Fruit fly (Drosophila melanogaster) whole organism, pupa: ENCODE measurements around the gene CG5157.

Experiments
- CG10348 ChIP-seq: fragments of 200-800 bp; sonication (Bioruptor generic); IDR thresholded peaks from 2 replicates; pipeline ENCODE4 v1.3.6; 2022; ENCODE audit warnings: missing biosample characterization, missing genetic modification characterization
- CG12605 ChIP-seq: fragments of 200-800 bp; sonication (Bioruptor generic); IDR thresholded peaks from 2 replicates; pipeline ENCODE4 v1.3.6; 2022; ENCODE audit warnings: missing biosample characterization, missing genetic modification characterization
- CG13204 ChIP-seq: fragments of 200-800 bp; sonication (Bioruptor generic); optimal IDR thresholded peaks from 2 replicates; lab custom pipeline; 2018; ENCODE audit warnings: missing biosample characterization, mild to moderate bottlenecking, missing genetic modification characterization, moderate library complexity
- CG15710 ChIP-seq: fragments of 200-800 bp; sonication (Bioruptor generic); optimal IDR thresholded peaks from 2 replicates; lab custom pipeline; 2018; ENCODE audit warnings: missing biosample characterization, mild to moderate bottlenecking, missing genetic modification characterization, moderate library complexity
- CG17806 ChIP-seq: fragments of 200-800 bp; sonication (Bioruptor generic); optimal IDR thresholded peaks from 2 replicates; lab custom pipeline; 2018; ENCODE audit warnings: missing biosample characterization, mild to moderate bottlenecking, missing genetic modification characterization, moderate library complexity
- CG4496 ChIP-seq: fragments of 200-800 bp; sonication (Bioruptor generic); IDR thresholded peaks from 3 replicates; pipeline ENCODE4 v1.3.6; 2022; ENCODE audit warnings: missing biosample characterization, missing genetic modification characterization
- CG8301 ChIP-seq: fragments of 200-800 bp; sonication (Bioruptor generic); optimal IDR thresholded peaks from 2 replicates; lab custom pipeline; 2018; ENCODE audit warnings: missing biosample characterization, mild to moderate bottlenecking, missing genetic modification characterization
- EcR ChIP-seq: fragments of 200-800 bp; sonication (Bioruptor generic); optimal IDR thresholded peaks from 3 replicates; lab custom pipeline; 2019; ENCODE audit warnings: missing biosample characterization, missing genetic modification characterization, mild to moderate bottlenecking, moderate library complexity, missing genetic modification reagents
- Ets98B ChIP-seq: fragments of 200-800 bp; sonication (Bioruptor generic); IDR thresholded peaks from 2 replicates; pipeline ENCODE4 v1.3.6; 2022; ENCODE audit warnings: missing biosample characterization, missing genetic modification characterization
- Pif1B ChIP-seq: fragments of 200-800 bp; sonication (Bioruptor generic); optimal IDR thresholded peaks from 3 replicates; lab custom pipeline; 2016; ENCODE audit warnings: missing biosample characterization, missing genetic modification characterization
- Snoo ChIP-seq: fragments of 200-800 bp; sonication (Bioruptor generic); optimal IDR thresholded peaks from 3 replicates; lab custom pipeline; 2017; ENCODE audit warnings: missing biosample characterization, mild to moderate bottlenecking, missing genetic modification characterization, inconsistent platforms
- fd96Ca ChIP-seq: fragments of 200-800 bp; sonication (Bioruptor generic); IDR thresholded peaks from 3 replicates; pipeline ENCODE4 v1.3.6; 2022; ENCODE audit warnings: missing biosample characterization, missing genetic modification characterization
- gl ChIP-seq: fragments of 200-800 bp; sonication (Bioruptor generic); optimal IDR thresholded peaks from 2 replicates; lab custom pipeline; 2018; ENCODE audit warnings: missing biosample characterization, mild to moderate bottlenecking, missing genetic modification characterization
- rn ChIP-seq: fragments of 200-800 bp; sonication (Bioruptor generic); IDR thresholded peaks from 2 replicates; pipeline ENCODE4 v1.3.6; 2022; ENCODE audit warnings: missing biosample characterization, missing genetic modification characterization

DNA sequence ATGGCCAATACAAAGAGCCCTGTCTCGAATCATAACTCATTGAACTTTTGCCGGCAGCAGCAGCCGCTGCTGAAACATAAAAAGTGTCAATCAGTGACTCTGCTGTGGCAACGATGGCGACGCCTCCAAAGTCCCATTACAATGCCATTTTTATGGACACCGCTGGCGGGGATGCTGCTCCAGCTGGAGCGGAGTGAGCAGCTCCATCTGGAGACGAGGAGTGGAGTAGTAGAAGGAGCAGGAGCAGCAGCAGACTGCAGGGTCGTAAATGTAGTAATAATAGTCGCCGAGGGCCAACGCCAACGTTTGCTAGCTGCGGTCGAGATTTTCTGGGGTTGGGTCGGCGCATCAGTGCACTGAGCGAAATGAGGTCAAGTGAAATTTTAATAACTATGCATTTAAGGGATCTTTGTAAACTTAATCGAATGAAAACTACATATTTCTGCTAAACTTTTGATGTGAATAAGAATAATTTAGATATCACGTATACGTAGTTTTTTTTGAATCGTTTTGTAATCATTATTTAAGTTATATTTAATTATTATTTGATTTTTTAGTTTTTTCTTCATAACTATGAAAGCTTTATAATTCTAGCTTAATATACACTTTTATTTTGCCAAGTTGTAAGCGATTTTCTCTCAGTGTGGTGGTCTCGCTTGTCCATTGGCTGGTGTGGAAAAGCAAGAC lies 31.0 kb upstream of the CG5157 start:
- TF ChIP-seq CG8301 (tag; lab: Kevin White, UChicago), result peak; percentile 2
- peak; percentile 21 for TF ChIP-seq EcR
- TF ChIP-seq Ets98B (GFP tag; lab: Robert Waterston, UW), result no peak
- peak; percentile 45 for TF ChIP-seq CG17806 (tag; lab: Kevin White, UChicago)
- TF ChIP-seq gl (tag; lab: Kevin White, UChicago), result no peak
- TF ChIP-seq rn (GFP tag; lab: Robert Waterston, UW), result no peak
- peak; percentile 38 for TF ChIP-seq CG15710 (tag; lab: Kevin White, UChicago)
- no peak for TF ChIP-seq Pif1B
- 0 out of 3 replicates have a peak, but pooled peaks have one; percentile 13 for TF ChIP-seq CG4496 (GFP tag; lab: Robert Waterston, UW)
- no peak for TF ChIP-seq CG10348 (GFP tag; lab: Robert Waterston, UW)
- TF ChIP-seq Snoo (tag; lab: Kevin White, UChicago), result no peak
- no peak for TF ChIP-seq CG12605
- TF ChIP-seq CG13204 (GFP tag; lab: Kevin White, UChicago), result peak; percentile 60
- no peak for TF ChIP-seq fd96Ca (GFP tag; lab: Robert Waterston, UW)
